Fruit fly (Drosophila melanogaster): ENCODE results near the gene eIF4H1.

Gene eIF4H1

dm6 chrX:16421899-16422412 is 26.5 kb upstream of the eIF4H1 start, which contains the start of gene AnxB11 (continued):
- TF ChIP-seq fkh (GFP tag; optimal IDR thresholded peaks at IDR 0.05): no peak

dm6 chrX:16422466-16423124 is 25.9 kb upstream of the eIF4H1 start, which contains the start of gene hang:
TSS of gene hang (plus strand) at chrX:16422831.
- TF ChIP-seq CG3032 (tag; optimal IDR thresholded peaks at IDR 0.05) (no peak), achi (GFP tag; optimal IDR thresholded peaks at IDR 0.05) (no peak), CG1621 (tag; optimal IDR thresholded peaks at IDR 0.05) (peak; percentile 89), CG11902 (GFP tag; optimal IDR thresholded peaks at IDR 0.05) (no peak), lz (GFP tag; optimal IDR thresholded peaks at IDR 0.05) (peak; percentile 25), dsx (GFP tag; optimal IDR thresholded peaks at IDR 0.05; ENCODE audit: poor library complexity, severe bottlenecking) (peak; percentile 54), vri (GFP tag; optimal IDR thresholded peaks at IDR 0.05) (peak; percentile 48), CG6163 (GFP tag; IDR thresholded peaks at IDR 0.05) (peak; percentile 12; the same call in 1 of the 3 replicates), Ets96B (tag; optimal IDR thresholded peaks at IDR 0.05) (peak; percentile 12), Hr38 (GFP tag; optimal IDR thresholded peaks at IDR 0.05) (no peak), CG32006 (GFP tag; optimal IDR thresholded peaks at IDR 0.05) (no peak), pdm3 (GFP tag; optimal IDR thresholded peaks at IDR 0.05) (peak; percentile 16), fd85E (GFP tag; optimal IDR thresholded peaks at IDR 0.05) (peak; percentile 46), CG3919 (GFP tag; optimal IDR thresholded peaks at IDR 0.05) (peak; percentile 66), fkh (GFP tag; optimal IDR thresholded peaks at IDR 0.05) (no peak), Eip78C (GFP tag) (peak; percentile 87), CG15336 (GFP tag; IDR thresholded peaks at IDR 0.05) (0 out of 2 replicates have a peak, but pooled peaks have one; percentile 18), CG8632 (GFP tag; optimal IDR thresholded peaks at IDR 0.05) (no peak), CG8119 (GFP tag; IDR thresholded peaks at IDR 0.05) (no peak), CG8319 (GFP tag; optimal IDR thresholded peaks at IDR 0.05) (no peak), Sox102F (GFP tag; optimal IDR thresholded peaks at IDR 0.05) (peak; percentile 38), CG6808 (GFP tag; optimal IDR thresholded peaks at IDR 0.05) (peak; percentile 29), CG16779 (tag; optimal IDR thresholded peaks at IDR 0.05) (peak; percentile 60), acj6 (GFP tag; optimal IDR thresholded peaks at IDR 0.05) (peak; percentile 6), Eip93F (GFP tag; optimal IDR thresholded peaks at IDR 0.05) (no peak), cyc (GFP tag; optimal IDR thresholded peaks at IDR 0.05) (peak; percentile 12), CG34406 (GFP tag; optimal IDR thresholded peaks at IDR 0.05) (no peak), net (GFP tag; optimal IDR thresholded peaks at IDR 0.05) (peak; percentile 40), ss (GFP tag; optimal IDR thresholded peaks at IDR 0.05) (peak; percentile 60 to 62), Hr39 (GFP tag; optimal IDR thresholded peaks at IDR 0.05) (peak; percentile 0), esn (GFP tag; optimal IDR thresholded peaks at IDR 0.05) (peak; percentile 61), CG4318 (GFP tag; optimal IDR thresholded peaks at IDR 0.05) (no peak), CG11762 (GFP tag; optimal IDR thresholded peaks at IDR 0.05; ENCODE audit: insufficient read depth) (no peak), Smox (GFP tag; optimal IDR thresholded peaks at IDR 0.05) (peak; percentile 5), CG7368 (GFP tag; optimal IDR thresholded peaks at IDR 0.05) (no peak), CG6854 (GFP tag; optimal IDR thresholded peaks at IDR 0.05) (peak; percentile 64), Eip75B (GFP tag; optimal IDR thresholded peaks at IDR 0.05) (peak; percentile 27), dac (GFP tag; optimal IDR thresholded peaks at IDR 0.05) (no peak), topi (GFP tag; optimal IDR thresholded peaks at IDR 0.05) (peak; percentile 27), Ets21C (GFP tag; optimal IDR thresholded peaks at IDR 0.05) (no peak), CG11294 (GFP tag; IDR thresholded peaks at IDR 0.05) (no peak), OdsH (GFP tag; optimal IDR thresholded peaks at IDR 0.05) (peak; percentile 7), CG6792 (GFP tag; optimal IDR thresholded peaks at IDR 0.05) (no peak), fd59A (GFP tag; optimal IDR thresholded peaks at IDR 0.05) (no peak), svp (GFP tag) (peak; percentile 76), Lpt (GFP tag; optimal IDR thresholded peaks at IDR 0.05) (no peak), Blimp-1 (GFP tag; optimal IDR thresholded peaks at IDR 0.05) (peak; percentile 58), salr (GFP tag; optimal IDR thresholded peaks at IDR 0.05) (no peak)

Data from whole organism, prepupa.